Fruit fly (Drosophila melanogaster) whole organism, embryonic: ENCODE results near the gene CG12674.

ENCODE experiments used
- Antp ChIP-seq: fragments of 200-800 bp; sonication (Bioruptor generic); optimal IDR thresholded peaks from 3 replicates; lab custom pipeline; 2016; ENCODE audit warnings: missing biosample characterization, missing genetic modification characterization
- Bgb ChIP-seq: fragments of 200-800 bp; sonication (Bioruptor generic); IDR thresholded peaks from 2 replicates; pipeline ENCODE4 v1.3.6; 2022; ENCODE audit warnings: missing biosample characterization, missing genetic modification characterization; ENCODE audit not compliant: partially characterized antibody
- CG10209 ChIP-seq: fragments of 200-800 bp; sonication (Bioruptor generic); optimal IDR thresholded peaks from 3 replicates; lab custom pipeline; 2017; ENCODE audit warnings: missing biosample characterization, mild to moderate bottlenecking, missing genetic modification characterization, missing genetic modification reagents
- CG10366 ChIP-seq: fragments of 200-800 bp; sonication (Bioruptor generic); IDR thresholded peaks from 2 replicates; pipeline ENCODE4 v1.3.6; 2022; ENCODE audit warnings: missing biosample characterization, missing genetic modification characterization
- CG10431 ChIP-seq: fragments of 200-800 bp; sonication (Bioruptor generic); optimal IDR thresholded peaks from 3 replicates; lab custom pipeline; 2018; ENCODE audit warnings: missing biosample characterization, mild to moderate bottlenecking, missing genetic modification characterization
- CG10959 ChIP-seq: fragments of 200-800 bp; sonication (Bioruptor generic); IDR thresholded peaks from 2 replicates; pipeline ENCODE4 v1.3.6; 2022; ENCODE audit warnings: missing biosample characterization, missing genetic modification characterization
- CG11560 ChIP-seq: fragments of 200-800 bp; sonication (Bioruptor generic); IDR thresholded peaks from 3 replicates; pipeline ENCODE4 v1.3.6; 2022; ENCODE audit warnings: missing biosample characterization, missing genetic modification characterization
- CG1233 ChIP-seq: fragments of 200-800 bp; sonication (Bioruptor generic); optimal IDR thresholded peaks from 4 replicates; lab custom pipeline; 2018; ENCODE audit warnings: missing biosample characterization, mild to moderate bottlenecking, missing genetic modification characterization
- CG12942 ChIP-seq: fragments of 200-800 bp; sonication (Bioruptor generic); optimal IDR thresholded peaks from 3 replicates; lab custom pipeline; 2016; ENCODE audit warnings: missing biosample characterization, missing genetic modification characterization
- CG15479 ChIP-seq: fragments of 200-800 bp; sonication (Bioruptor generic); optimal IDR thresholded peaks from 3 replicates; lab custom pipeline; 2019; ENCODE audit warnings: missing biosample characterization, mild to moderate bottlenecking, missing genetic modification characterization, moderate library complexity
- CG15696 ChIP-seq: fragments of 200-800 bp; sonication (Bioruptor generic); optimal IDR thresholded peaks from 2 replicates; lab custom pipeline; 2019; ENCODE audit warnings: missing biosample characterization, mild to moderate bottlenecking, missing genetic modification characterization, moderate library complexity
- CG1603 ChIP-seq: fragments of 200-800 bp; sonication (Bioruptor generic); optimal IDR thresholded peaks from 2 replicates; lab custom pipeline; 2019; ENCODE audit warnings: missing biosample characterization, mild to moderate bottlenecking, missing genetic modification characterization, moderate library complexity
- CG16779 ChIP-seq: fragments of 200-800 bp; sonication (Bioruptor generic); IDR thresholded peaks from 2 replicates; pipeline ENCODE4 v1.3.6; 2022; ENCODE audit warnings: missing biosample characterization, missing genetic modification characterization
- CG17802 ChIP-seq: fragments of 200-800 bp; sonication (Bioruptor generic); optimal IDR thresholded peaks from 2 replicates; lab custom pipeline; 2018; ENCODE audit warnings: missing biosample characterization, mild to moderate bottlenecking, missing genetic modification characterization, moderate library complexity
- CG1832 ChIP-seq: fragments of 200-800 bp; sonication (Bioruptor generic); optimal IDR thresholded peaks from 2 replicates; lab custom pipeline; 2017; ENCODE audit warnings: missing biosample characterization, mild to moderate bottlenecking, missing genetic modification characterization, inconsistent platforms
- CG18764 ChIP-seq: fragments of 200-800 bp; sonication (Bioruptor generic); optimal IDR thresholded peaks from 3 replicates; lab custom pipeline; 2016; ENCODE audit warnings: missing biosample characterization, missing genetic modification characterization
- CG2116 ChIP-seq: fragments of 200-800 bp; sonication (Bioruptor generic); optimal IDR thresholded peaks from 3 replicates; lab custom pipeline; 2018; ENCODE audit warnings: missing biosample characterization, mild to moderate bottlenecking, missing genetic modification characterization
- CG2712 ChIP-seq: fragments of 200-800 bp; optimal IDR thresholded peaks from 3 replicates; lab custom pipeline; 2019; ENCODE audit warnings: missing biosample characterization, mild to moderate bottlenecking, missing genetic modification characterization, moderate library complexity
- CG30403 ChIP-seq: fragments of 200-800 bp; sonication (Bioruptor generic); optimal IDR thresholded peaks from 3 replicates; lab custom pipeline; 2016; ENCODE audit warnings: missing biosample characterization, missing genetic modification characterization
- CG3407 ChIP-seq: fragments of 200-800 bp; sonication (Bioruptor generic); optimal IDR thresholded peaks from 2 replicates; lab custom pipeline; 2018; ENCODE audit warnings: missing biosample characterization, mild to moderate bottlenecking, missing genetic modification characterization
- CG34376 ChIP-seq: fragments of 200-800 bp; sonication (Bioruptor generic); optimal IDR thresholded peaks from 2 replicates; lab custom pipeline; 2018; ENCODE audit warnings: missing biosample characterization, mild to moderate bottlenecking, missing genetic modification characterization
- CG43689 ChIP-seq: fragments of 200-800 bp; sonication (Bioruptor generic); IDR thresholded peaks from 2 replicates; pipeline ENCODE4 v1.3.6; 2022; ENCODE audit warnings: missing biosample characterization, missing genetic modification characterization
- CG4820 ChIP-seq: fragments of 200-800 bp; sonication (Bioruptor generic); optimal IDR thresholded peaks from 3 replicates; lab custom pipeline; 2016; ENCODE audit warnings: missing biosample characterization, missing genetic modification characterization
- CG6854 ChIP-seq: fragments of 200-800 bp; sonication (Bioruptor generic); optimal IDR thresholded peaks from 3 replicates; lab custom pipeline; 2017; ENCODE audit warnings: missing biosample characterization, mild to moderate bottlenecking, missing genetic modification characterization
- CG7372 ChIP-seq: fragments of 200-800 bp; sonication (Bioruptor generic); IDR thresholded peaks from 2 replicates; pipeline ENCODE4 v1.3.6; 2022; ENCODE audit warnings: missing biosample characterization, missing genetic modification characterization
- CG8089 ChIP-seq: fragments of 200-800 bp; sonication (Bioruptor generic); optimal IDR thresholded peaks from 3 replicates; lab custom pipeline; 2016; ENCODE audit warnings: missing biosample characterization, missing genetic modification characterization
- CG9215 ChIP-seq: fragments of 200-800 bp; sonication (Bioruptor generic); IDR thresholded peaks from 2 replicates; pipeline ENCODE4 v1.3.6; 2022; ENCODE audit warnings: missing biosample characterization, missing genetic modification characterization
- Camta ChIP-seq: fragments of 200-800 bp; sonication (Bioruptor generic); optimal IDR thresholded peaks from 2 replicates; lab custom pipeline; 2016; ENCODE audit warnings: missing biosample characterization, missing genetic modification characterization
- Chrac-16 ChIP-seq: fragments of 200-800 bp; sonication (Bioruptor generic); optimal IDR thresholded peaks from 3 replicates; lab custom pipeline; 2016; ENCODE audit warnings: missing biosample characterization, missing genetic modification characterization
- Dbx ChIP-seq: fragments of 200-800 bp; sonication (Bioruptor generic); IDR thresholded peaks from 3 replicates; pipeline ENCODE4 v1.3.6; 2022; ENCODE audit warnings: missing biosample characterization, missing genetic modification characterization
- Doc3 ChIP-seq: fragments of 200-800 bp; sonication (Bioruptor generic); IDR thresholded peaks from 3 replicates; pipeline ENCODE4 v1.3.6; 2022; ENCODE audit warnings: missing biosample characterization, missing genetic modification characterization; ENCODE audit not compliant: partially characterized antibody
- Gug ChIP-seq: fragments of 200-800 bp; sonication (Bioruptor generic); IDR thresholded peaks from 4 replicates; pipeline ENCODE4 v1.3.6; 2022; ENCODE audit warnings: missing biosample characterization, missing genetic modification characterization
- Hand ChIP-seq: fragments of 200-800 bp; sonication (Bioruptor generic); optimal IDR thresholded peaks from 2 replicates; lab custom pipeline; 2017; ENCODE audit warnings: mild to moderate bottlenecking, missing biosample characterization, missing genetic modification reagents, missing genetic modification characterization
- Hsf ChIP-seq: fragments of 200-800 bp; sonication (Bioruptor generic); optimal IDR thresholded peaks from 3 replicates; lab custom pipeline; 2016; ENCODE audit warnings: missing biosample characterization, missing genetic modification characterization
- Max ChIP-seq: fragments of 200-800 bp; sonication (Bioruptor generic); optimal IDR thresholded peaks from 2 replicates; lab custom pipeline; 2016; ENCODE audit warnings: missing biosample characterization, mild to moderate bottlenecking, missing genetic modification characterization
- Mrtf ChIP-seq: fragments of 200-800 bp; sonication (Bioruptor generic); IDR thresholded peaks from 3 replicates; pipeline ENCODE4 v1.3.6; 2022; ENCODE audit warnings: missing biosample characterization, missing genetic modification characterization
- Sox102F ChIP-seq: fragments of 200-800 bp; sonication (Bioruptor generic); optimal IDR thresholded peaks from 2 replicates; lab custom pipeline; 2018; ENCODE audit warnings: missing biosample characterization, mild to moderate bottlenecking, missing genetic modification characterization, moderate library complexity
- Sry-δ ChIP-seq: fragments of 200-800 bp; sonication (Bioruptor generic); optimal IDR thresholded peaks from 2 replicates; lab custom pipeline; 2016; ENCODE audit warnings: missing biosample characterization, missing genetic modification characterization
- ab ChIP-seq: fragments of 200-800 bp; sonication (Bioruptor generic); optimal IDR thresholded peaks from 2 replicates; lab custom pipeline; 2016; ENCODE audit warnings: missing biosample characterization, missing genetic modification characterization
- danr ChIP-seq: fragments of 200-800 bp; sonication (Bioruptor generic); IDR thresholded peaks from 2 replicates; pipeline ENCODE4 v1.3.6; 2022; ENCODE audit warnings: missing biosample characterization, missing genetic modification characterization
- en ChIP-seq: fragments of 200-800 bp; sonication (Bioruptor generic); optimal IDR thresholded peaks from 2 replicates; lab custom pipeline; 2016; ENCODE audit warnings: missing biosample characterization, missing genetic modification characterization
- fd96Cb ChIP-seq: fragments of 200-800 bp; sonication (Bioruptor generic); optimal IDR thresholded peaks from 2 replicates; lab custom pipeline; 2018; ENCODE audit warnings: missing biosample characterization, mild to moderate bottlenecking, missing genetic modification characterization, moderate library complexity
- gro ChIP-seq: fragments of 200-800 bp; sonication (Bioruptor generic); optimal IDR thresholded peaks from 2 replicates; lab custom pipeline; 2016; ENCODE audit warnings: missing biosample characterization, missing genetic modification characterization
- lov ChIP-seq, 2 experiments: fragments of 200-800 bp in 1 of 2; fragments of >200 bp in 1 of 2; sonication (Bioruptor generic) in 1 of 2; IDR thresholded peaks in 1 of 2; optimal IDR thresholded peaks in 1 of 2; 2 replicates in 1 of 2; 3 replicates in 1 of 2; pipeline versions ENCODE4 v1.3.6 to Lab custom; 2017 to 2022; ENCODE audit warnings: missing biosample characterization in 1 of 2, missing genetic modification characterization in 1 of 2
- maf-S ChIP-seq: fragments of 200-800 bp; sonication (Bioruptor generic); optimal IDR thresholded peaks from 2 replicates; lab custom pipeline; 2016; ENCODE audit warnings: missing biosample characterization, missing genetic modification characterization
- mirr ChIP-seq: fragments of 200-800 bp; sonication (Bioruptor generic); optimal IDR thresholded peaks from 3 replicates; lab custom pipeline; 2018; ENCODE audit warnings: missing biosample characterization, mild to moderate bottlenecking, missing genetic modification characterization
- repo ChIP-seq: fragments of 200-800 bp; sonication (Bioruptor generic); optimal IDR thresholded peaks from 2 replicates; lab custom pipeline; 2016; ENCODE audit warnings: missing biosample characterization, missing genetic modification characterization
- slbo ChIP-seq: fragments of 200-800 bp; sonication (Bioruptor generic); IDR thresholded peaks from 2 replicates; pipeline ENCODE4 v1.3.6; 2022; ENCODE audit warnings: missing biosample characterization, missing genetic modification characterization
- wor ChIP-seq: fragments of 200-800 bp; sonication (Bioruptor generic); IDR thresholded peaks from 2 replicates; pipeline ENCODE4 v1.3.6; 2022; ENCODE audit warnings: missing biosample characterization, missing genetic modification characterization

The CG12674 gene

dm6 chr2L:2130157-2130987 is 50.7 kb downstream of the CG12674 start, which contains the start of gene Glyp (continued):
- TF ChIP-seq maf-S (GFP tag; lab: Kevin White, UChicago) (peak; percentile 39), CG10209 (GFP tag; lab: Kevin White, UChicago) (peak; percentile 98), Sry-δ (GFP tag; lab: Kevin White, UChicago) (peak; percentile 25), CG1603 (tag; lab: Kevin White, UChicago) (peak; percentile 54), CG34376 (GFP tag; lab: Kevin White, UChicago) (peak; percentile 98), Gug (peak; percentile 89), gro (peak; percentile 59), CG1832 (GFP tag; lab: Kevin White, UChicago) (peak; percentile 90), CG6854 (GFP tag; lab: Kevin White, UChicago) (peak; percentile 98), CG15696 (tag; lab: Kevin White, UChicago) (peak; percentile 87), CG30403 (GFP tag; lab: Kevin White, UChicago) (peak; percentile 98), CG7372 (GFP tag; lab: Robert Waterston, UW) (peak; percentile 93), mirr (GFP tag; lab: Kevin White, UChicago) (peak; percentile 78), CG18764 (GFP tag; lab: Kevin White, UChicago) (peak; percentile 92), Mrtf (GFP tag; lab: Robert Waterston, UW) (peak; percentile 92), CG8089 (no peak), Antp (peak; percentile 51), lov (optimal IDR thresholded peaks at IDR 0.05; lab: Kevin White, UChicago) (no peak), lov (GFP tag; IDR thresholded peaks at IDR 0.05; lab: Robert Waterston, UW) (peak; percentile 74; the same call in 1 of the 3 replicates), CG4820 (peak; percentile 93), CG10366 (GFP tag; lab: Robert Waterston, UW) (peak; percentile 94), CG15479 (GFP tag; lab: Kevin White, UChicago) (peak; percentile 68), slbo (GFP tag; lab: Robert Waterston, UW) (peak; percentile 97), CG3407 (GFP tag; lab: Kevin White, UChicago) (peak; percentile 93), wor (GFP tag; lab: Robert Waterston, UW) (peak; percentile 92), Bgb (peak; percentile 36; the same call in 1 of the 2 replicates), CG1233 (GFP tag; lab: Kevin White, UChicago) (peak; percentile 96), Hand (peak; percentile 98), Camta (GFP tag; lab: Kevin White, UChicago) (no peak), CG10431 (GFP tag; lab: Kevin White, UChicago) (peak; percentile 91), Sox102F (peak; percentile 97), CG12942 (GFP tag; lab: Kevin White, UChicago) (peak; percentile 95), Chrac-16 (GFP tag; lab: Kevin White, UChicago) (peak; percentile 94), CG2116 (peak; percentile 84), Max (GFP tag; lab: Kevin White, UChicago) (peak; percentile 96), ab (peak; percentile 65), Doc3 (GFP tag; lab: Robert Waterston, UW) (no peak), CG43689 (GFP tag; lab: Robert Waterston, UW) (peak; percentile 73), fd96Cb (tag; lab: Kevin White, UChicago) (peak; percentile 95), danr (GFP tag; lab: Robert Waterston, UW) (peak; percentile 92), CG9215 (peak; percentile 95), CG2712 (peak; percentile 98), Hsf (GFP tag; lab: Kevin White, UChicago) (peak; percentile 91), repo (GFP tag; lab: Kevin White, UChicago) (peak; percentile 66), CG17802 (tag; lab: Kevin White, UChicago) (peak; percentile 78), Dbx (GFP tag; lab: Robert Waterston, UW) (peak; percentile 97), CG10959 (GFP tag; lab: Robert Waterston, UW) (peak; percentile 59; the same call in 1 of the 2 replicates), en (GFP tag; lab: Kevin White, UChicago) (no peak), CG16779 (GFP tag; lab: Robert Waterston, UW) (peak; percentile 88), CG11560 (tag; lab: Robert Waterston, UW) (peak; percentile 87)
